Fruit fly (Drosophila melanogaster): Measurements from ENCODE around the gene Hmgcr.

The Hmgcr gene

dm6 chr3R:23767417-23767853 lies 34.3 kb downstream of the Hmgcr start, which contains the start of the genes CG10214 and CG10375 (continued):
- no peak for TF ChIP-seq tio (GFP tag; optimal IDR thresholded peaks at IDR 0.05)
- peak; percentile 44; the same call in 1 of the 2 replicates for TF ChIP-seq wor (GFP tag; IDR thresholded peaks at IDR 0.05)
- TF ChIP-seq eyg (GFP tag; optimal IDR thresholded peaks at IDR 0.05) = peak; percentile 65
- peak; percentile 94 for TF ChIP-seq Max (GFP tag; optimal IDR thresholded peaks at IDR 0.05)
- TF ChIP-seq usp (GFP tag; optimal IDR thresholded peaks at IDR 0.05) = no peak
- peak; percentile 46 for TF ChIP-seq CG30431 (GFP tag; optimal IDR thresholded peaks at IDR 0.05)
- TF ChIP-seq CG7839 (tag; optimal IDR thresholded peaks at IDR 0.05) = peak; percentile 71
- peak; percentile 47; the same call in 1 of the 2 replicates for TF ChIP-seq Drgx (GFP tag; IDR thresholded peaks at IDR 0.05)
- peak; percentile 92 for TF ChIP-seq CG12659 (GFP tag; optimal IDR thresholded peaks at IDR 0.05)
- peak; percentile 80 for TF ChIP-seq CG17186 (GFP tag; optimal IDR thresholded peaks at IDR 0.05)
- peak; percentile 41 for TF ChIP-seq gcm (GFP tag; optimal IDR thresholded peaks at IDR 0.05)
- TF ChIP-seq HLH4C (GFP tag; IDR thresholded peaks at IDR 0.05; ENCODE audit: partially characterized antibody) = no peak; the same call in 2 of the 3 replicates
- no peak for TF ChIP-seq org-1 (GFP tag; optimal IDR thresholded peaks at IDR 0.05)
- no peak for TF ChIP-seq CG16779 (GFP tag; IDR thresholded peaks at IDR 0.05)
- peak; percentile 89 for TF ChIP-seq CG13624 (GFP tag; optimal IDR thresholded peaks at IDR 0.05)
- TF ChIP-seq BtbVII (GFP tag; optimal IDR thresholded peaks at IDR 0.05) = peak; percentile 44
- 0 out of 2 replicates have a peak, but pooled peaks have one; percentile 19 for TF ChIP-seq CG2129 (GFP tag; IDR thresholded peaks at IDR 0.05; ENCODE audit: partially characterized antibody)
- TF ChIP-seq CG9876 (GFP tag; optimal IDR thresholded peaks at IDR 0.05) = peak; percentile 74
- TF ChIP-seq gt (GFP tag; IDR thresholded peaks at IDR 0.05) = no peak
- TF ChIP-seq CG17359 (tag; optimal IDR thresholded peaks at IDR 0.05) = peak; percentile 67
- TF ChIP-seq nmo (GFP tag; optimal IDR thresholded peaks at IDR 0.05) = peak; percentile 83
- TF ChIP-seq CG11695 (GFP tag; IDR thresholded peaks at IDR 0.05) = peak; percentile 35; the same call in 1 of the 3 replicates
- peak; percentile 87 for TF ChIP-seq mam (GFP tag; optimal IDR thresholded peaks at IDR 0.05)
- TF ChIP-seq CG15514 (GFP tag; optimal IDR thresholded peaks at IDR 0.05) = peak; percentile 72
- peak; percentile 48; the same call in 1 of the 2 replicates for TF ChIP-seq CG32772 (GFP tag; IDR thresholded peaks at IDR 0.05)
- peak; percentile 79 for TF ChIP-seq CG1792 (GFP tag; optimal IDR thresholded peaks at IDR 0.05)
- TF ChIP-seq CG14667 (GFP tag; IDR thresholded peaks at IDR 0.05) = no peak
- TF ChIP-seq CG4854 (GFP tag; optimal IDR thresholded peaks at IDR 0.05) = peak; percentile 67
- TF ChIP-seq CG13424 (tag; optimal IDR thresholded peaks at IDR 0.05) = peak; percentile 68
- TF ChIP-seq hb (GFP tag; IDR thresholded peaks at IDR 0.05; ENCODE audit: partially characterized antibody) = no peak
- TF ChIP-seq CG1529 (GFP tag; optimal IDR thresholded peaks at IDR 0.05) = peak; percentile 24
- peak; percentile 59; the same call in 1 of the 2 replicates for TF ChIP-seq CG32532 (GFP tag; IDR thresholded peaks at IDR 0.05)
- peak; percentile 64 for TF ChIP-seq crc (GFP tag; optimal IDR thresholded peaks at IDR 0.05)
- peak; percentile 42 for TF ChIP-seq CG5245 (GFP tag; optimal IDR thresholded peaks at IDR 0.05)
- no peak for TF ChIP-seq scrt (GFP tag; optimal IDR thresholded peaks at IDR 0.05)
- TF ChIP-seq NfI (GFP tag; optimal IDR thresholded peaks at IDR 0.05) = peak; percentile 66
- peak; percentile 84 for TF ChIP-seq jumu (GFP tag; optimal IDR thresholded peaks at IDR 0.05)
- TF ChIP-seq Myb (GFP tag; optimal IDR thresholded peaks at IDR 0.05) = peak; percentile 85
- peak; percentile 75 for TF ChIP-seq CG15269 (tag; optimal IDR thresholded peaks at IDR 0.05)
- TF ChIP-seq mirr (GFP tag; optimal IDR thresholded peaks at IDR 0.05) = peak; percentile 57
- peak; percentile 42 for TF ChIP-seq CG4328 (GFP tag; optimal IDR thresholded peaks at IDR 0.05)
- TF ChIP-seq CG2712 (tag; optimal IDR thresholded peaks at IDR 0.05) = peak; percentile 78
- peak; percentile 84 for TF ChIP-seq ems (GFP tag; optimal IDR thresholded peaks at IDR 0.05)
- TF ChIP-seq Mes4 (GFP tag; optimal IDR thresholded peaks at IDR 0.05) = peak; percentile 66
- TF ChIP-seq CG15696 (tag; optimal IDR thresholded peaks at IDR 0.05) = peak; percentile 52
- no peak for TF ChIP-seq Ravus (GFP tag; IDR thresholded peaks at IDR 0.05)
- TF ChIP-seq cas (GFP tag; IDR thresholded peaks at IDR 0.05) = 0 out of 2 replicates have a peak, but pooled peaks have one; percentile 38
- peak; percentile 55 for TF ChIP-seq H2.0 (GFP tag; IDR thresholded peaks at IDR 0.05)
- no peak for TF ChIP-seq CG17568 (GFP tag; optimal IDR thresholded peaks at IDR 0.05)
- TF ChIP-seq CG13287 (GFP tag; IDR thresholded peaks at IDR 0.05; ENCODE audit: partially characterized antibody) = peak; percentile 71
